Worm (Caenorhabditis elegans): ENCODE results near the gene mpz-6.

DNA sequence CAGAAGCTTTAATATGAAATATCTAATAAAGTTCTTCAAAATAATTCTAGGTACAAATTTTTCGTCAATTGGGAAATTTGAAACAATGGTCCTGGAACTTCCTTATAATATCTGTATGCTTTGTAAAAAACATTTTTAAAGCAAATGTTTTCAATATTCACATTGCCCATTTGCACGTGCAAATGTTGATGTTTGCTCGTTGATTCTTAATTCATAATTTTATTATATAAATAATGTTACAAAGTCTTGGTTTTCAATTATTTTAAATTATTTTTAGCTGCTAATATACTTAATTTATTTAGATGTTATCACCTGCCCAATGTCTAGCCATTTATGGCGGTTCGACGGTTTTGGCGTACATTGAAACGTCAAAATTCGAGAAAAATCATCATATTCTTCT, 15.0 kb upstream of the mpz-6 start, which contains the start of gene M176.11:
- no peak for TF ChIP-seq ceh-13 (GFP tag; optimal IDR thresholded peaks at IDR 0.05)
- TF ChIP-seq tra-4 (tag; optimal IDR thresholded peaks at IDR 0.05) = no peak
- TF ChIP-seq hmbx-1 (tag; optimal IDR thresholded peaks at IDR 0.05) = no peak
- no peak for TF ChIP-seq ceh-36 (tag; optimal IDR thresholded peaks at IDR 0.05)
- no peak for TF ChIP-seq ama-1 (optimal IDR thresholded peaks at IDR 0.05)
- TF ChIP-seq sea-1 (GFP tag; conservative IDR thresholded peaks at IDR 0.05) = no peak
- no peak for TF ChIP-seq aly-1 (tag; optimal IDR thresholded peaks at IDR 0.05)
- no peak for TF ChIP-seq flt-1 (GFP tag; IDR thresholded peaks at IDR 0.05)
- TF ChIP-seq scrt-1 (GFP tag; IDR thresholded peaks at IDR 0.05) = no peak
- no peak for TF ChIP-seq tbx-11 (GFP tag; IDR thresholded peaks at IDR 0.05)
- TF ChIP-seq tbx-37 (GFP tag; conservative IDR thresholded peaks at IDR 0.05) = no peak
- TF ChIP-seq F13C5.2 (tag; optimal IDR thresholded peaks at IDR 0.05) = no peak
- TF ChIP-seq hmg-4 (GFP tag; optimal IDR thresholded peaks at IDR 0.05) = no peak
